Fruit fly (Drosophila melanogaster): ENCODE data around the gene Ugt37D1.

DNA sequence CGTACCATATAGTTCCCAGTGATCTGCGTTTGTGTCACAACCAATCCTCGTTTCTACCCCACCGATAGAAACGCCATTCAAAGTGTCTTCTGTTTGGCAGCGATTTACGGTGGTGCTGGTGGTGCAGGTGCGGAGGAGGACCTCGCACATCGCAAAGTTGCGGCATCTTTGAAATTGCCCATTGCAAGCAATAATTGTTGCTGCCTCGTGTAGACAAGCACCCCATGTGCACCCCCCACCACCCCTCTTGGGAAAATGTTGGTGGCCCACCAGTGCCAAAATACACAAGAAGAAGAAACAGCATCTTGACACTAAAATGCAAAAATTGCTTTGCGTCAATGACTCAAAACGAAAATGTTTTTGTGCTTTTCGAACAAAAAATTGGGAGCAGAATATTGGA, 34.3 kb upstream of the Ugt37D1 start:
- TF ChIP-seq h (optimal IDR thresholded peaks at IDR 0.05) (no peak), Myc (optimal IDR thresholded peaks at IDR 0.05) (no peak), insv (optimal IDR thresholded peaks at IDR 0.05) (no peak), ttk (optimal IDR thresholded peaks at IDR 0.05) (no peak)

All from Kc167 (cell line).